Worm (Caenorhabditis elegans): Measurements from ENCODE around the gene act-4.

The act-4 gene

DNA sequence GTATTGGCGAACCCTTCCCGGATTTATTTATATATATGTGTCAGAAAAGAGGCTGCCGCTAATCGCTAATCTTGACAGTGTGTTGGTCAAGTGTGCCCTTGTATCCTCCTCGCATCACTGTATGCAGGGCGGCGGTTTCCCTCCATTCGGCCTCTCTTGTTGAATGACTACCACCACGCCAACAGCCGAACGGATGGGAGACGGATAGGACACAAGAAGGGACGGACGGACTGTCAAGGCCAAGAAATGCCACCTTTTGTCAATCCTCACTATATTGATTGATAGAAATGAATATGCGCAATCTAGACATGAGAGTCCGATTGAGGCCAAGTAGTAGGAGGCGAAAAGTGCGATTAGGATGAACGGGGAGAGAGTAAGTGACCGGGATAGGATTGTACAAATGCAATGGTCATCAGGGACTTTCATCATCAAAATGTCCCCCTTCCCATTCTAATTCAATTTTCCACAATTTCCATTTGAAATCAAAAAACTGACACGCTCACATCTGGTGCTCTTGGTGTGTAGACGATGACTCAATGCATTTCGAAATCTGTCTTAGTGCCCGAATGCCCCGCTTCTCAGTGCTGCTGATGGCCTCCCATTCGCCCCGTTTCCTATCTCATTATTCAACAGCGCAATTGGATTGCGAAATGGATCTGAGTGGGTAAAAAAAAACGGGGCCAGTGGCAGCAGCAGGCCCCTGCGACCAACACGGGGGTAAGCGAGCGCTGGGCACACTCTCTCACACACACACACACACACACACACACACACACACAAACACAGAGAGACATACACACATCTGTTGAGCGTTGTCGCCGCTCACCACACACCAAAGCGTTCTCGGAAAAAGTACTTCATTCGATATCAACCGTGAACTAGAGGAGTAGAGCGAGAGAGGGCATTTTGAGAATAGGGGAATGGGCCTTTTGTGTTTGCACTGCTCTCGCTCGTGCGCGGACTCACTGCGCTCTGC is 1.5 kb downstream of the act-4 start (continued):
- peak; percentile 41 for TF ChIP-seq somi-1 (GFP tag; optimal IDR thresholded peaks at IDR 0.05)
- TF ChIP-seq ccch-3 (GFP tag; optimal IDR thresholded peaks at IDR 0.05), result no peak
- peak; percentile 4 for TF ChIP-seq ztf-3 (GFP tag; optimal IDR thresholded peaks at IDR 0.05)
- TF ChIP-seq unc-62 (GFP tag; optimal IDR thresholded peaks at IDR 0.05), result peak; percentile 27
- no peak for TF ChIP-seq hmg-20 (GFP tag; IDR thresholded peaks at IDR 0.05)
- TF ChIP-seq K12H6.12 (tag; optimal IDR thresholded peaks at IDR 0.05), result peak; percentile 75
- TF ChIP-seq egrh-3 (GFP tag; IDR thresholded peaks at IDR 0.05), result peak; percentile 24; the same call in 1 of the 2 replicates
- TF ChIP-seq dpff-1 (tag; optimal IDR thresholded peaks at IDR 0.05), result no peak
- TF ChIP-seq repo-1 (tag; optimal IDR thresholded peaks at IDR 0.05), result no peak
- peak; percentile 28 for TF ChIP-seq tbp1 (GFP tag; optimal IDR thresholded peaks at IDR 0.05)
- TF ChIP-seq rec-8 (tag; optimal IDR thresholded peaks at IDR 0.05), result no peak
- TF ChIP-seq rcor-1 (GFP tag; IDR thresholded peaks at IDR 0.05), result no peak
- peak; percentile 58 for TF ChIP-seq nfyb-1 (GFP tag; IDR thresholded peaks at IDR 0.05)
- TF ChIP-seq ceh-27 (GFP tag; optimal IDR thresholded peaks at IDR 0.05), result peak; percentile 65

DNA sequence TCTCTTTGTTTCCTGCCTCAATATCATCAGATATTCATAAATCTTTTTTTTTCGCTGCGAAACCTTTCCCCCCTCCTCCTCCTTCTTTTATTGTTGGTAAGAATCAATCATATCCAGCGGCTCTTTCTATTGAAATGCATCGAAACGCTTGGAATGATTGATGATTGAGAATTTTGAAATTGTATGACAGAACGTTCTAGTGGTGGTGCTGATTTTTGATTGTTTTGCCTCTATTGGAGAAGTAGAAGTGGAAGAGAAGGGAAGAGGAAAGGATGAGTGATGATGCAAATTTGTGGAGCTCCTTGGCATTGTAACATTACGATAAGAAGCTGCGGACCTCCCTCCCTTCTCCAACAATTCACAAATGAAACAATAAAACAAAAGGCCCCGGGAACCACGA is 5.2 kb downstream of the act-4 start:
- TF ChIP-seq ceh-79 (tag; optimal IDR thresholded peaks at IDR 0.05) (no peak), dpff-1 (tag; optimal IDR thresholded peaks at IDR 0.05) (no peak), F23B12.7 (tag; optimal IDR thresholded peaks at IDR 0.05; ENCODE audit: insufficient read depth) (no peak), him-1 (tag; optimal IDR thresholded peaks at IDR 0.05) (no peak), repo-1 (tag; optimal IDR thresholded peaks at IDR 0.05) (no peak), T26A5.8 (tag; optimal IDR thresholded peaks at IDR 0.05) (no peak), nfyb-1 (GFP tag; IDR thresholded peaks at IDR 0.05) (no peak), C17E4.6 (GFP tag; IDR thresholded peaks at IDR 0.05) (no peak), F22D6.2 (tag; optimal IDR thresholded peaks at IDR 0.05) (no peak), ceh-91 (GFP tag; IDR thresholded peaks at IDR 0.05) (no peak), aptf-3 (GFP tag; IDR thresholded peaks at IDR 0.05) (no peak)

DNA sequence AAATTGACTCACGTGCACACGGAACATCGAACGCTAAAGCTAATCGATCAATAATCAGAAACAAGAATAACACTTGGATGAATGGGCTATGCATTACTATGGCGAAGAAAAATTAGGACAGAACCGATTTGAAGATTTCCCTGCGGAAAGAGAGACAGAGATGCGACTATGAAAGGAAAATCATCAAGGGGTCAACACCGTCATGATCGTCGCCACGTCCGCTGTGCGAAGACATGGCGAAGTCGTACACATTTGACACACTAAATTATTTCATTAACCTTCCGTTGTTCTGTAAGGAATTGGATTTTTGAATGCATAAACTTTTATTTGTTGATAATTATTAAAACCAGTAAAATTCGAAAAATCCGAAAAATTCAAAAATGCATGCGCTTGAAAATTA is 8.8 kb downstream of the act-4 start, which contains the start of gene M03F4.6:
Gene M03F4.6, minus strand, starts transcription at position 101 of the 400 bp plus-strand sequence.
- TF ChIP-seq Y79H2A.3 (GFP tag; conservative IDR thresholded peaks at IDR 0.05) (no peak), ceh-91 (GFP tag; IDR thresholded peaks at IDR 0.05) (no peak), F33H1.4 (GFP tag; IDR thresholded peaks at IDR 0.05) (no peak), aptf-3 (GFP tag; IDR thresholded peaks at IDR 0.05) (0 out of 2 replicates have a peak, but pooled peaks have one; percentile 28), attf-3 (GFP tag; conservative IDR thresholded peaks at IDR 0.05) (no peak), F55B11.4 (tag; optimal IDR thresholded peaks at IDR 0.05; ENCODE audit: borderline replicate concordance, insufficient read depth) (no peak), ztf-28 (GFP tag; IDR thresholded peaks at IDR 0.05) (no peak), attf-5 (GFP tag; optimal IDR thresholded peaks at IDR 0.05) (no peak), hlh-26 (GFP tag; conservative IDR thresholded peaks at IDR 0.05) (no peak), ztf-3 (GFP tag; optimal IDR thresholded peaks at IDR 0.05) (peak; percentile 47), ceh-58 (GFP tag; IDR thresholded peaks at IDR 0.05) (no peak), lin-54 (GFP tag; optimal IDR thresholded peaks at IDR 0.05) (peak; percentile 9), let-607 (tag; optimal IDR thresholded peaks at IDR 0.05) (peak in 1 of 2 experiments; percentile 90), dpl-1 (GFP tag; optimal IDR thresholded peaks at IDR 0.05) (no peak), ccch-3 (GFP tag; optimal IDR thresholded peaks at IDR 0.05) (no peak), ztf-18 (tag; optimal IDR thresholded peaks at IDR 0.05) (no peak), Y67H2A.10 (GFP tag; conservative IDR thresholded peaks at IDR 0.05) (no peak), rpc-1 (optimal IDR thresholded peaks at IDR 0.05) (no peak), rpc-1 (tag; optimal IDR thresholded peaks at IDR 0.05) (no peak), cebp-1 (GFP tag; IDR thresholded peaks at IDR 0.05) (no peak), cebp-1 (tag; optimal IDR thresholded peaks at IDR 0.05) (peak; percentile 7), pbrm-1 (GFP tag; IDR thresholded peaks at IDR 0.05) (no peak), pha-4 (tag; optimal IDR thresholded peaks at IDR 0.05) (no peak), ztf-26 (tag; optimal IDR thresholded peaks at IDR 0.05) (peak; percentile 28), hsf-1 (GFP tag; IDR thresholded peaks at IDR 0.05) (no peak), lag-1 (GFP tag; IDR thresholded peaks at IDR 0.05) (no peak), F22D6.2 (tag; optimal IDR thresholded peaks at IDR 0.05) (no peak)
